Worm (Caenorhabditis elegans): ENCODE measurements around the gene F22B7.9.

F22B7.9 gene

DNA sequence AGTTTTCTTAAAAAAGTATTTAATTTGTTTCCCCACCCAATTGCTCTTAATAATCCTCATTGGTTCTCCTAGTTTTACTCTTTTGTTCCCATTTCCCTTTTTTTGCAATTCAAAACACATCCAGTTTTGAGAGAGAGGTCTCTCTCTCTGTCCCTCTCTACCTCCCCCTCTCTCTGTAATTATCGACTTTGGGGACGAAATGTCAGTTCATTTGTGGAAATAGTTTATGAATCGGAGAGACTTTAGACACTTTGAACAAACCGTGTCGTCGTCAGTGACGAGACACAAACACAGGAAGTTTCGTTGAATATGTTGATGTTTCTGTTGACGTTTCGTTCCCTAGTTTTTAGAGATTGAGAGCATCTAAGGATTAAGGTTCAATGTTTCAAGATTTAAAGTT lies 9.4 kb upstream of the F22B7.9 start:
- no peak for TF ChIP-seq unc-130 (GFP tag; optimal IDR thresholded peaks at IDR 0.05)
- peak in 1 of 2 experiments; percentile 86 for TF ChIP-seq unc-62 (GFP tag; optimal IDR thresholded peaks at IDR 0.05 in 1 of 2)
- no peak for TF ChIP-seq unc-62 (tag; optimal IDR thresholded peaks at IDR 0.05)

DNA sequence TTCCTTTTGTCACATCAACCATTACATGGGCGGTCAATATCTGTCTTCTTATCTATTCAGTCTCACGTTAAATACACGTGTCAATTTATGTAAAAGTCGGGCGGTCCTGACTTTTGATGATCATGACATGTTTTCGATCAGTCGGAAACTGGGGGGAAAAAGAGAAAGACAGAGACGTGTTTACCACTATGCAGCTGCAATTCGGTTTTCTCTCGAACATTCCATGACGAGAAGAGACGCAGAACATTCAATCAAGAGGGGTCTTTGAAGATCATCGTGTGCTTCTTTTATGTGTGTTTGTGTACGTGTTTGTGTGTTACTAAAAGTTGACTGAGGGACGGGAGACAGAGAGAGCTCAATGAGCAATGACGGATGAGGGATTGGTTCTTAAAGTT lies 4.6 kb upstream of the F22B7.9 start:
- TF ChIP-seq pqm-1 (tag; optimal IDR thresholded peaks at IDR 0.05): peak; percentile 15
- peak; percentile 77 for TF ChIP-seq pha-4 (GFP tag; IDR thresholded peaks at IDR 0.05)
- peak; percentile 97 for TF ChIP-seq pha-4 (tag; optimal IDR thresholded peaks at IDR 0.05)
- TF ChIP-seq madf-9 (GFP tag; conservative IDR thresholded peaks at IDR 0.05): peak; percentile 44
- peak; percentile 68 for TF ChIP-seq egl-27 (tag; optimal IDR thresholded peaks at IDR 0.05)
- TF ChIP-seq tra-1 (GFP tag; IDR thresholded peaks at IDR 0.05): peak; percentile 96
- TF ChIP-seq cey-2 (tag; optimal IDR thresholded peaks at IDR 0.05; ENCODE audit: borderline replicate concordance, insufficient read depth): peak; percentile 90
- no peak for TF ChIP-seq vab-7 (GFP tag; IDR thresholded peaks at IDR 0.05)
- no peak for TF ChIP-seq Y48G9A.11 (GFP tag; IDR thresholded peaks at IDR 0.05)
- no peak for TF ChIP-seq R02D3.7 (tag; optimal IDR thresholded peaks at IDR 0.05)
- TF ChIP-seq nhr-102 (tag; optimal IDR thresholded peaks at IDR 0.05): peak; percentile 94
- peak; percentile 66 to 97 for TF ChIP-seq mdl-1 (tag; optimal IDR thresholded peaks at IDR 0.05)
- TF ChIP-seq nhr-48 (tag; optimal IDR thresholded peaks at IDR 0.05): peak; percentile 97
- TF ChIP-seq mes-2 (tag; optimal IDR thresholded peaks at IDR 0.05; ENCODE audit: poor library complexity, severe bottlenecking): no peak
- no peak for TF ChIP-seq nhr-111 (GFP tag; optimal IDR thresholded peaks at IDR 0.05)
- peak; percentile 32 for TF ChIP-seq ceh-28 (tag; optimal IDR thresholded peaks at IDR 0.05)
- peak; percentile 88 to 90 for TF ChIP-seq hif-1 (tag; optimal IDR thresholded peaks at IDR 0.05)
- no peak for TF ChIP-seq lin-29 (GFP tag; IDR thresholded peaks at IDR 0.05)
- peak; percentile 77; the same call in 1 of the 2 replicates for TF ChIP-seq T26A8.4 (GFP tag; IDR thresholded peaks at IDR 0.05)
- no peak for TF ChIP-seq fos-1 (tag; optimal IDR thresholded peaks at IDR 0.05)
- no peak for TF ChIP-seq fkh-10 (GFP tag; optimal IDR thresholded peaks at IDR 0.05)
- peak; percentile 58 for TF ChIP-seq dpl-1 (GFP tag; optimal IDR thresholded peaks at IDR 0.05)
- TF ChIP-seq hmg-1.1 (GFP tag; IDR thresholded peaks at IDR 0.05): peak; percentile 78
- TF ChIP-seq ZK337.2 (GFP tag; IDR thresholded peaks at IDR 0.05): no peak
- peak; percentile 45 to 99 for TF ChIP-seq unc-62 (GFP tag; optimal IDR thresholded peaks at IDR 0.05 in 1 of 2)
- TF ChIP-seq unc-62 (tag; optimal IDR thresholded peaks at IDR 0.05): peak; percentile 31
- peak; percentile 72 for TF ChIP-seq nhr-25 (tag; optimal IDR thresholded peaks at IDR 0.05; ENCODE audit: borderline replicate concordance, insufficient read depth)
- TF ChIP-seq skn-1 (tag; optimal IDR thresholded peaks at IDR 0.05): peak; percentile 53
- TF ChIP-seq madf-5 (GFP tag; IDR thresholded peaks at IDR 0.05): no peak
- TF ChIP-seq zip-2 (tag; optimal IDR thresholded peaks at IDR 0.05): peak; percentile 71
- peak; percentile 80 for TF ChIP-seq nhr-10 (tag; optimal IDR thresholded peaks at IDR 0.05)
- no peak for TF ChIP-seq spr-3 (GFP tag; optimal IDR thresholded peaks at IDR 0.05)
- TF ChIP-seq F26F4.8 (GFP tag; conservative IDR thresholded peaks at IDR 0.05): no peak
- TF ChIP-seq nhr-11 (tag; optimal IDR thresholded peaks at IDR 0.05): peak; percentile 98
- TF ChIP-seq unc-130 (GFP tag; optimal IDR thresholded peaks at IDR 0.05): no peak
- peak; percentile 72 for TF ChIP-seq spr-1 (tag; optimal IDR thresholded peaks at IDR 0.05)
- TF ChIP-seq arid-1 (GFP tag; conservative IDR thresholded peaks at IDR 0.05): 0 out of 2 replicates have a peak, but pooled peaks have one; percentile 36
- TF ChIP-seq ceh-62 (tag; optimal IDR thresholded peaks at IDR 0.05): no peak
- no peak for TF ChIP-seq zfp-2 (tag; optimal IDR thresholded peaks at IDR 0.05)
- peak; percentile 92; the same call in 1 of the 2 replicates for TF ChIP-seq ceh-20 (GFP tag; IDR thresholded peaks at IDR 0.05)
- no peak for TF ChIP-seq nhr-6 (tag; optimal IDR thresholded peaks at IDR 0.05)
- TF ChIP-seq Y75B8A.6 (GFP tag; IDR thresholded peaks at IDR 0.05): no peak
- peak; percentile 71 for TF ChIP-seq ctbp-1 (GFP tag; IDR thresholded peaks at IDR 0.05)
- TF ChIP-seq lsy-2 (tag; optimal IDR thresholded peaks at IDR 0.05): peak; percentile 74 to 87
- TF ChIP-seq Y5F2A.4 (GFP tag; optimal IDR thresholded peaks at IDR 0.05): no peak
- TF ChIP-seq daf-19 (GFP tag; conservative IDR thresholded peaks at IDR 0.05): no peak
- no peak for TF ChIP-seq egl-43 (GFP tag; IDR thresholded peaks at IDR 0.05)
- TF ChIP-seq unc-39 (tag; optimal IDR thresholded peaks at IDR 0.05): no peak
- TF ChIP-seq zag-1 (tag; optimal IDR thresholded peaks at IDR 0.05): no peak

Measured in whole organism, L4 larva.